Worm (Caenorhabditis elegans) whole organism, early embryonic: ENCODE measurements around the gene npl-4.1.

ENCODE experiments used
- B0310.2 ChIP-seq: sonication (generic microtip); optimal IDR thresholded peaks from 2 replicates; lab custom pipeline; 2016; ENCODE audit warnings: mild to moderate bottlenecking, missing genetic modification characterization, missing compliant biosample characterization
- F13C5.2 ChIP-seq: sonication (generic microtip); optimal IDR thresholded peaks from 2 replicates; lab custom pipeline; 2017; ENCODE audit warnings: mild to moderate bottlenecking, missing genetic modification characterization, inconsistent platforms, missing compliant biosample characterization
- aly-1 ChIP-seq: sonication (generic microtip); optimal IDR thresholded peaks from 2 replicates; lab custom pipeline; 2016; ENCODE audit warnings: missing genetic modification characterization, missing compliant biosample characterization
- ama-1 ChIP-seq: fragments of 150-350 bp; optimal IDR thresholded peaks from 2 replicates; lab custom pipeline; 2014
- ceh-13 ChIP-seq: fragments of 200-800 bp; sonication (Bioruptor generic); optimal IDR thresholded peaks from 2 replicates; lab custom pipeline; 2018; ENCODE audit warnings: mild to moderate bottlenecking, missing genetic modification characterization, missing compliant biosample characterization
- ceh-36 ChIP-seq: sonication (generic microtip); optimal IDR thresholded peaks from 2 replicates; lab custom pipeline; 2016; ENCODE audit warnings: missing genetic modification characterization, inconsistent platforms, missing compliant biosample characterization
- ets-7 ChIP-seq: sonication (generic microtip); optimal IDR thresholded peaks from 2 replicates; lab custom pipeline; 2016; ENCODE audit warnings: missing genotype, missing genetic modification characterization, missing compliant biosample characterization
- flt-1 ChIP-seq: fragments of 200-800 bp; sonication (Bioruptor generic); IDR thresholded peaks from 2 replicates; pipeline ENCODE4 v1.3.6; 2022; ENCODE audit warnings: missing genetic modification characterization, missing compliant biosample characterization
- hmbx-1 ChIP-seq: sonication (generic microtip); optimal IDR thresholded peaks from 2 replicates; lab custom pipeline; 2016; ENCODE audit warnings: mild to moderate bottlenecking, missing genetic modification characterization, missing compliant biosample characterization
- hmg-4 ChIP-seq: fragments of 200-800 bp; sonication (Bioruptor generic); optimal IDR thresholded peaks from 2 replicates; lab custom pipeline; 2018; ENCODE audit warnings: mild to moderate bottlenecking, missing genetic modification characterization, missing compliant biosample characterization
- hnd-1 ChIP-seq: sonication (generic microtip); optimal IDR thresholded peaks from 2 replicates; lab custom pipeline; 2016; ENCODE audit warnings: missing genetic modification characterization, missing compliant biosample characterization
- pes-1 ChIP-seq: fragments of 200-800 bp; sonication (Bioruptor generic); IDR thresholded peaks from 2 replicates; pipeline ENCODE4 v1.3.6; 2022; ENCODE audit warnings: missing genetic modification reagents, missing genetic modification characterization, missing compliant biosample characterization
- scrt-1 ChIP-seq: fragments of 200-800 bp; sonication (Bioruptor generic); IDR thresholded peaks from 2 replicates; pipeline ENCODE4 v1.3.6; 2022; ENCODE audit warnings: missing genetic modification characterization, missing compliant biosample characterization
- sea-1 ChIP-seq: fragments of 200-800 bp; sonication (Bioruptor generic); conservative IDR thresholded peaks from 2 replicates; pipeline ENCODE4 v1.3.6; 2022; ENCODE audit warnings: missing genetic modification characterization, missing compliant biosample characterization
- tbx-11 ChIP-seq: fragments of 200-800 bp; sonication (Bioruptor generic); IDR thresholded peaks from 2 replicates; pipeline ENCODE4 v1.3.6; 2022; ENCODE audit warnings: missing genetic modification characterization, missing compliant biosample characterization
- tbx-37 ChIP-seq: fragments of 200-800 bp; sonication (Bioruptor generic); conservative IDR thresholded peaks from 2 replicates; pipeline ENCODE4 v1.3.6; 2022; ENCODE audit warnings: missing genetic modification reagents, missing genetic modification characterization, missing compliant biosample characterization
- tra-4 ChIP-seq: sonication (generic microtip); optimal IDR thresholded peaks from 2 replicates; lab custom pipeline; 2017; ENCODE audit warnings: missing genetic modification characterization, missing compliant biosample characterization

The npl-4.1 gene

ce11 chrII:5646942-5647341, 15.8 kb downstream of the npl-4.1 start, which contains the start of gene F59E12.9:
TSS of gene F59E12.9 (minus strand) at chrII:5647042.
- TF ChIP-seq hmg-4 (GFP tag; lab: Kevin White, UChicago) (no peak), ama-1 (lab: Kevin White, UChicago) (no peak), B0310.2 (no peak), sea-1 (GFP tag; lab: Robert Waterston, UW) (no peak), ets-7 (tag; lab: Kevin White, UChicago) (no peak), tra-4 (tag; lab: Kevin White, UChicago) (no peak), hnd-1 (no peak), pes-1 (GFP tag; lab: Robert Waterston, UW) (no peak), ceh-13 (GFP tag; lab: Kevin White, UChicago) (no peak), ceh-36 (tag; lab: Kevin White, UChicago) (no peak), aly-1 (tag; lab: Kevin White, UChicago) (no peak), hmbx-1 (tag; lab: Kevin White, UChicago) (no peak), F13C5.2 (tag; lab: Kevin White, UChicago) (no peak), scrt-1 (GFP tag; lab: Robert Waterston, UW) (no peak), tbx-11 (GFP tag; lab: Robert Waterston, UW) (no peak), flt-1 (GFP tag; lab: Robert Waterston, UW) (no peak), tbx-37 (GFP tag; lab: Robert Waterston, UW) (no peak)

ce11 chrII:5648272-5648671, 17.1 kb downstream of the npl-4.1 start, which contains the start of gene ddl-1:
TSS of gene ddl-1 (minus strand) at chrII:5648372.
- TF ChIP-seq hmg-4 (GFP tag; lab: Kevin White, UChicago) (no peak), tbx-11 (GFP tag; lab: Robert Waterston, UW) (no peak), ets-7 (tag; lab: Kevin White, UChicago) (no peak), tra-4 (tag; lab: Kevin White, UChicago) (no peak)

- peak; percentile 59 for TF ChIP-seq tbx-37 (GFP tag; lab: Robert Waterston, UW)
- TF ChIP-seq pes-1 (GFP tag; lab: Robert Waterston, UW) = peak; percentile 59; the same call in 1 of the 2 replicates
- peak; percentile 16 for TF ChIP-seq F13C5.2 (tag; lab: Kevin White, UChicago)
- TF ChIP-seq hnd-1 = no peak
Observed at ce11 chrII:5649236-5650004, 18.3 kb downstream of the npl-4.1 start, which contains the start of the genes sam-4, F59E12.17 and zyg-1. TSS of gene sam-4 (minus strand) at chrII:5649286. TSS of gene F59E12.17 (minus strand) at chrII:5649470. TSS of gene zyg-1 (plus strand) at chrII:5649748.

- peak; percentile 16 for TF ChIP-seq aly-1 (tag; lab: Kevin White, UChicago)
- no peak for TF ChIP-seq flt-1 (GFP tag; lab: Robert Waterston, UW)
- TF ChIP-seq ceh-36 (tag; lab: Kevin White, UChicago) = no peak
Observed at ce11 chrII:5651426-5651825, 20.3 kb downstream of the npl-4.1 start.

- TF ChIP-seq pes-1 (GFP tag; lab: Robert Waterston, UW) = no peak
Observed at ce11 chrII:5652334-5652733, 21.2 kb downstream of the npl-4.1 start, which contains the start of gene bli-2. TSS of gene bli-2 (minus strand) at chrII:5652434.

- no peak for TF ChIP-seq flt-1 (GFP tag; lab: Robert Waterston, UW)
- no peak for TF ChIP-seq tbx-37 (GFP tag; lab: Robert Waterston, UW)
- no peak for TF ChIP-seq tbx-11 (GFP tag; lab: Robert Waterston, UW)
- TF ChIP-seq hmg-4 (GFP tag; lab: Kevin White, UChicago) = no peak
- no peak for TF ChIP-seq hmbx-1 (tag; lab: Kevin White, UChicago)
- no peak for TF ChIP-seq sea-1 (GFP tag; lab: Robert Waterston, UW)
- TF ChIP-seq tra-4 (tag; lab: Kevin White, UChicago) = no peak
- TF ChIP-seq ceh-36 (tag; lab: Kevin White, UChicago) = no peak
- TF ChIP-seq hnd-1 = no peak
- no peak for TF ChIP-seq scrt-1 (GFP tag; lab: Robert Waterston, UW)
Observed at ce11 chrII:5654215-5654614, 23.1 kb downstream of the npl-4.1 start, which contains the start of gene F59E12.1. TSS of gene F59E12.1 (plus strand) at chrII:5654515.

ce11 chrII:5659675-5660074, 28.5 kb downstream of the npl-4.1 start, which contains the start of gene fut-3:
TSS of gene fut-3 (minus strand) at chrII:5659775.
- TF ChIP-seq tbx-11 (GFP tag; lab: Robert Waterston, UW) = no peak
- TF ChIP-seq hmbx-1 (tag; lab: Kevin White, UChicago) = no peak
- no peak for TF ChIP-seq sea-1 (GFP tag; lab: Robert Waterston, UW)
- TF ChIP-seq ets-7 (tag; lab: Kevin White, UChicago) = no peak
- TF ChIP-seq aly-1 (tag; lab: Kevin White, UChicago) = no peak
- no peak for TF ChIP-seq B0310.2
- no peak for TF ChIP-seq flt-1 (GFP tag; lab: Robert Waterston, UW)
- no peak for TF ChIP-seq scrt-1 (GFP tag; lab: Robert Waterston, UW)
- no peak for TF ChIP-seq ceh-36 (tag; lab: Kevin White, UChicago)

ce11 chrII:5660155-5660554, 29.0 kb downstream of the npl-4.1 start:
- TF ChIP-seq aly-1 (tag; lab: Kevin White, UChicago) = no peak
- TF ChIP-seq flt-1 (GFP tag; lab: Robert Waterston, UW) = no peak
- no peak for TF ChIP-seq F13C5.2 (tag; lab: Kevin White, UChicago)
- TF ChIP-seq ama-1 (lab: Kevin White, UChicago) = no peak
- TF ChIP-seq sea-1 (GFP tag; lab: Robert Waterston, UW) = no peak
- no peak for TF ChIP-seq tra-4 (tag; lab: Kevin White, UChicago)
- TF ChIP-seq pes-1 (GFP tag; lab: Robert Waterston, UW) = no peak
- TF ChIP-seq tbx-37 (GFP tag; lab: Robert Waterston, UW) = no peak
- TF ChIP-seq ets-7 (tag; lab: Kevin White, UChicago) = no peak
- TF ChIP-seq ceh-36 (tag; lab: Kevin White, UChicago) = no peak
- TF ChIP-seq hnd-1 = no peak
- TF ChIP-seq hmbx-1 (tag; lab: Kevin White, UChicago) = no peak
- TF ChIP-seq ceh-13 (GFP tag; lab: Kevin White, UChicago) = no peak
- TF ChIP-seq B0310.2 = no peak
- TF ChIP-seq tbx-11 (GFP tag; lab: Robert Waterston, UW) = no peak
- TF ChIP-seq hmg-4 (GFP tag; lab: Kevin White, UChicago) = no peak
- no peak for TF ChIP-seq scrt-1 (GFP tag; lab: Robert Waterston, UW)
